Worm (Caenorhabditis elegans): ENCODE results near the gene sru-26.
"Not testable (repeated sequence)": the region's sequence is repeated elsewhere in the genome, so short reads cannot be mapped to it uniquely, and the experiment has no call there.

DNA sequence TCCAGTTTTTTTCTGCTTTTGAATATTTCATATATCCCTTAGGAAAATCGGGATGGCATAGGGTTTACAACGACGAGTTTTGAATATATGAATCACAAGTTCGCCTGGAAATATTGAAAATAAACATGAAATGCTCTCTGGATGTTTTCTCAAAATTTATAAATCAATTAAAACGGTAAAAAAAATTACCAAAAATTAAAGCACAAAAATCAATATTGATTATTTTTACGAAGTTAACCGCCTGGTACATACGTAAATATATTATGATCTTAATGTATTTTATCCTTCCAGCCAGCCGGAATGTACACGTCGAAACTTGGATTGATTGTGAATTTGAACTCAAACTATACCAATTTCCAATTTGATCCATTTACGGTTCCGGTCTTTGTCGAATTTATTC lies 18.1 kb downstream of the sru-26 start, which contains the start of gene sru-17:
- TF ChIP-seq tab-1 (GFP tag; IDR thresholded peaks at IDR 0.05); klf-2 (GFP tag; conservative IDR thresholded peaks at IDR 0.05); cog-1 (tag; optimal IDR thresholded peaks at IDR 0.05); ztf-23 (GFP tag; IDR thresholded peaks at IDR 0.05); T22C8.4 (GFP tag; IDR thresholded peaks at IDR 0.05); flt-1 (GFP tag; IDR thresholded peaks at IDR 0.05); ztf-29 (GFP tag; IDR thresholded peaks at IDR 0.05); ref-1 (GFP tag; conservative IDR thresholded peaks at IDR 0.05): not testable (repeated sequence)

Measured in whole organism, midembryonic.